Worm (Caenorhabditis elegans) whole organism, L3 larva: ENCODE data around the gene R02F2.5.

Source experiments
- aly-2 ChIP-seq: fragments of 150-350 bp; optimal IDR thresholded peaks from 2 replicates; lab custom pipeline; 2014; ENCODE audit warnings: missing biosample characterization, missing genetic modification characterization
- ceh-9 ChIP-seq: sonication (generic microtip); optimal IDR thresholded peaks from 2 replicates; lab custom pipeline; 2018; ENCODE audit warnings: missing biosample characterization, missing genetic modification characterization
- daf-12 ChIP-seq: fragments of 150-350 bp; optimal IDR thresholded peaks from 2 replicates; lab custom pipeline; 2014; ENCODE audit warnings: missing biosample characterization, missing genetic modification reagents, missing genetic modification characterization
- elt-1 ChIP-seq: fragments of 150-350 bp; optimal IDR thresholded peaks from 2 replicates; lab custom pipeline; 2014; ENCODE audit warnings: missing biosample characterization, missing genetic modification characterization
- elt-3 ChIP-seq, 3 experiments: fragments of 150-350 bp in 1 of 3; sonication (generic microtip) in 2 of 3; optimal IDR thresholded peaks; 2 replicates in 2 of 3; 4 replicates in 1 of 3; lab custom pipeline; 2014 to 2017; ENCODE audit warnings: missing biosample characterization in 3 of 3, missing genetic modification characterization in 3 of 3
- fkh-10 ChIP-seq: sonication (generic microtip); optimal IDR thresholded peaks from 2 replicates; lab custom pipeline; 2017; ENCODE audit warnings: missing biosample characterization, missing genetic modification reagents, missing genetic modification characterization
- fos-1 ChIP-seq: fragments of 150-350 bp; optimal IDR thresholded peaks from 2 replicates; lab custom pipeline; 2014; ENCODE audit warnings: missing biosample characterization, missing genetic modification characterization
- jun-1 ChIP-seq: fragments of 150-350 bp; optimal IDR thresholded peaks from 2 replicates; lab custom pipeline; 2014; ENCODE audit warnings: missing biosample characterization, missing genetic modification reagents, missing genetic modification characterization
- lin-39 ChIP-seq: fragments of 150-350 bp; optimal IDR thresholded peaks from 2 replicates; lab custom pipeline; 2018; ENCODE audit warnings: missing biosample characterization, missing genetic modification reagents, missing genetic modification characterization
- nhr-25 ChIP-seq: sonication (generic microtip); optimal IDR thresholded peaks from 2 replicates; lab custom pipeline; 2017; ENCODE audit warnings: missing biosample characterization, missing genetic modification characterization
- nhr-28 ChIP-seq: fragments of 150-350 bp; optimal IDR thresholded peaks from 2 replicates; lab custom pipeline; 2014; ENCODE audit warnings: missing biosample characterization, missing genetic modification characterization
- pha-4 ChIP-seq: fragments of 150-350 bp; optimal IDR thresholded peaks from 2 replicates; lab custom pipeline; 2014; ENCODE audit warnings: missing biosample characterization, missing genetic modification reagents, missing genetic modification characterization
- ztf-11 ChIP-seq: fragments of 150-350 bp; optimal IDR thresholded peaks from 2 replicates; lab custom pipeline; 2014; ENCODE audit warnings: missing biosample characterization, missing genetic modification characterization
- ztf-4 ChIP-seq: fragments of 150-350 bp; optimal IDR thresholded peaks from 2 replicates; lab custom pipeline; 2014; ENCODE audit warnings: missing biosample characterization, missing genetic modification characterization

ce11 chrIII:5503669-5504068, 24.6 kb downstream of the R02F2.5 start:
- TF ChIP-seq daf-12 = no peak
- TF ChIP-seq elt-3 (tag; optimal IDR thresholded peaks at IDR 0.05; lab: Kevin White, UChicago) = no peak
- no peak for TF ChIP-seq pha-4 (tag; lab: Kevin White, UChicago)
- TF ChIP-seq elt-1 (tag; lab: Kevin White, UChicago) = no peak
- TF ChIP-seq ztf-11 (tag; lab: Kevin White, UChicago) = no peak
- TF ChIP-seq fkh-10 = no peak
- no peak for TF ChIP-seq ztf-4 (tag; lab: Kevin White, UChicago)
- TF ChIP-seq fos-1 (tag; lab: Kevin White, UChicago) = no peak
- TF ChIP-seq nhr-28 = no peak
- TF ChIP-seq aly-2 (tag; lab: Kevin White, UChicago) = no peak
- TF ChIP-seq ceh-9 (tag; lab: Kevin White, UChicago) = no peak
- no peak for TF ChIP-seq jun-1
- no peak for TF ChIP-seq lin-39
- TF ChIP-seq nhr-25 = no peak
